Worm (Caenorhabditis elegans): Measurements from ENCODE around the gene C17F4.11.

DNA sequence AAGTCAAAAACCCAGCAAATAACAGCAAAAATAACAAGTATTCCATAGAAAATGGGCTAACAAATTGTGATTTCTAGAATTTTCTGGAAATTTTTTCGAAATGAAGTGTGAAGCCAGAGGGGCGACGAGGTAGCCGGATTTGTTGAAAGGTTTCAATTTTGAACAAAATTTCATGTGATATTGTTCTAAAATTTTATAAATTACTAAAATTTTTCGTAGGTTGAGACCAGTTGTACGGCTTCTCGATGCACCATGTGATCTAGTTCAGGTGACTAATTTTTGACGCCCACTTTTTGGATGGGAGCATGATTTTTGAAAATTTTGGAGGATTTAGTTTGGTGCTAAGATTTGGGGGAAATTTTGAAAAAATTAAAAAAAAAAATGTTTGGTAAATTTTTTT, 22.0 kb downstream of the C17F4.11 start, which contains the start of gene gcy-19:
- TF ChIP-seq akir-1 (GFP tag; optimal IDR thresholded peaks at IDR 0.05) (no peak), nhr-27 (tag; optimal IDR thresholded peaks at IDR 0.05) (no peak), efl-1 (GFP tag; optimal IDR thresholded peaks at IDR 0.05) (no peak), xnd-1 (tag; optimal IDR thresholded peaks at IDR 0.05) (no peak), unc-62 (GFP tag; optimal IDR thresholded peaks at IDR 0.05) (no peak), let-607 (tag; optimal IDR thresholded peaks at IDR 0.05) (no peak), lir-1 (GFP tag; conservative IDR thresholded peaks at IDR 0.05) (no peak)
